Worm (Caenorhabditis elegans) whole organism, L1 larva: ENCODE data around the gene T22B2.1.
A peak's percentile ranks its signal among the peaks of the same experiment; 100 is the strongest.

Experiments used
- aly-2 ChIP-seq: fragments of 150-350 bp; optimal IDR thresholded peaks from 2 replicates; lab custom pipeline; 2014; ENCODE audit warnings: missing biosample characterization, missing genetic modification characterization
- dpl-1 ChIP-seq, 3 experiments: fragments of 150-350 bp in 2 of 3; sonication (generic microtip) in 1 of 3; optimal IDR thresholded peaks; 2 replicates each; lab custom pipeline; 2014 to 2017; ENCODE audit warnings: missing biosample characterization in 3 of 3, missing genetic modification characterization in 3 of 3, missing genetic modification reagents in 3 of 3
- dsc-1 ChIP-seq: sonication (generic microtip); optimal IDR thresholded peaks from 2 replicates; lab custom pipeline; 2016; ENCODE audit warnings: mild to moderate bottlenecking, missing genetic modification characterization, missing compliant biosample characterization
- egl-13 ChIP-seq: sonication (generic microtip); optimal IDR thresholded peaks from 2 replicates; lab custom pipeline; 2016; ENCODE audit warnings: missing genotype, missing genetic modification reagents, missing genetic modification characterization, missing compliant biosample characterization
- fkh-10 ChIP-seq: sonication (generic microtip); optimal IDR thresholded peaks from 2 replicates; lab custom pipeline; 2017; ENCODE audit warnings: missing biosample characterization, missing genetic modification reagents, missing genetic modification characterization
- fkh-4 ChIP-seq: sonication (generic microtip); optimal IDR thresholded peaks from 2 replicates; lab custom pipeline; 2016; ENCODE audit warnings: missing compliant biosample characterization, missing genetic modification characterization, borderline replicate concordance
- hpl-2 ChIP-seq: fragments of 150-350 bp; optimal IDR thresholded peaks from 2 replicates; lab custom pipeline; 2014; ENCODE audit warnings: missing biosample characterization, missing genetic modification reagents, missing genetic modification characterization
- irx-1 ChIP-seq: sonication (generic microtip); optimal IDR thresholded peaks from 2 replicates; lab custom pipeline; 2016; ENCODE audit warnings: missing genetic modification characterization, missing compliant biosample characterization
- isw-1 ChIP-seq: fragments of 200-800 bp; sonication (Bioruptor generic); IDR thresholded peaks from 2 replicates; pipeline ENCODE4 v1.3.6; 2022; ENCODE audit warnings: missing genetic modification characterization, missing compliant biosample characterization
- jun-1 ChIP-seq: fragments of 150-350 bp; optimal IDR thresholded peaks from 2 replicates; lab custom pipeline; 2014; ENCODE audit warnings: missing biosample characterization, missing genetic modification reagents, missing genetic modification characterization
- lin-14 ChIP-seq: fragments of 200-800 bp; sonication (Bioruptor generic); optimal IDR thresholded peaks from 2 replicates; lab custom pipeline; 2018; ENCODE audit warnings: mild to moderate bottlenecking, missing genetic modification characterization, moderate library complexity, missing compliant biosample characterization
- lin-35 ChIP-seq, 2 experiments: fragments of 150-350 bp; optimal IDR thresholded peaks; 2 replicates each; lab custom pipeline; 2014; ENCODE audit warnings: missing biosample characterization in 2 of 2, missing genetic modification characterization in 2 of 2, missing genetic modification reagents in 2 of 2
- lsy-2 ChIP-seq, 2 experiments: fragments of 150-350 bp; optimal IDR thresholded peaks; 2 replicates each; lab custom pipeline; 2014; ENCODE audit warnings: missing biosample characterization in 2 of 2, missing genetic modification characterization in 2 of 2
- mdl-1 ChIP-seq, 2 experiments: fragments of 150-350 bp; optimal IDR thresholded peaks; 2 replicates each; lab custom pipeline; 2014 to 2017; ENCODE audit warnings: missing biosample characterization in 2 of 2, missing genetic modification characterization in 2 of 2, inconsistent platforms in 1 of 2
- mep-1 ChIP-seq: fragments of 150-350 bp; optimal IDR thresholded peaks from 2 replicates; lab custom pipeline; 2014; ENCODE audit warnings: missing biosample characterization, missing genetic modification characterization
- nhr-19 ChIP-seq: fragments of 200-800 bp; sonication (Bioruptor generic); conservative IDR thresholded peaks from 2 replicates; pipeline ENCODE4 v1.3.6; 2022; ENCODE audit warnings: missing genetic modification characterization, missing compliant biosample characterization
- nhr-237 ChIP-seq: fragments of 150-350 bp; optimal IDR thresholded peaks from 2 replicates; lab custom pipeline; 2014; ENCODE audit warnings: missing biosample characterization, missing genetic modification characterization
- nhr-28 ChIP-seq: fragments of 150-350 bp; optimal IDR thresholded peaks from 2 replicates; lab custom pipeline; 2014; ENCODE audit warnings: missing biosample characterization, missing genetic modification characterization
- nhr-71 ChIP-seq: sonication (generic microtip); optimal IDR thresholded peaks from 2 replicates; lab custom pipeline; 2016; ENCODE audit warnings: mild to moderate bottlenecking, missing genetic modification characterization, moderate library complexity, missing compliant biosample characterization
- nhr-76 ChIP-seq: sonication (generic microtip); optimal IDR thresholded peaks from 2 replicates; lab custom pipeline; 2017; ENCODE audit warnings: missing biosample characterization, missing genetic modification characterization
- nhr-77 ChIP-seq: fragments of 150-350 bp; optimal IDR thresholded peaks from 2 replicates; lab custom pipeline; 2014; ENCODE audit warnings: missing biosample characterization, missing genetic modification characterization
- pag-3 ChIP-seq: sonication (generic microtip); optimal IDR thresholded peaks from 2 replicates; lab custom pipeline; 2017; ENCODE audit warnings: missing genetic modification characterization, mild to moderate bottlenecking, missing compliant biosample characterization, antibody characterized with exemption, borderline replicate concordance; ENCODE audit not compliant: insufficient read depth
- rnt-1 ChIP-seq: sonication (generic microtip); optimal IDR thresholded peaks from 2 replicates; lab custom pipeline; 2016; ENCODE audit warnings: mild to moderate bottlenecking, missing genetic modification characterization, moderate library complexity, missing compliant biosample characterization
- snu-23 ChIP-seq: sonication (generic microtip); optimal IDR thresholded peaks from 2 replicates; lab custom pipeline; 2016; ENCODE audit warnings: missing genetic modification characterization, missing compliant biosample characterization
- sox-4 ChIP-seq: sonication (generic microtip); optimal IDR thresholded peaks from 2 replicates; lab custom pipeline; 2016; ENCODE audit warnings: missing genetic modification characterization, missing compliant biosample characterization
- sptf-1 ChIP-seq: fragments of 150-350 bp; optimal IDR thresholded peaks from 2 replicates; lab custom pipeline; 2014; ENCODE audit warnings: missing biosample characterization, missing genetic modification characterization
- swsn-7 ChIP-seq: sonication (generic microtip); optimal IDR thresholded peaks from 2 replicates; lab custom pipeline; 2016; ENCODE audit warnings: missing genetic modification characterization, missing compliant biosample characterization
- tbx-2 ChIP-seq: sonication (generic microtip); optimal IDR thresholded peaks from 2 replicates; lab custom pipeline; 2016; ENCODE audit warnings: missing genetic modification characterization, missing compliant biosample characterization
- unc-130 ChIP-seq: fragments of 150-350 bp; optimal IDR thresholded peaks from 2 replicates; lab custom pipeline; 2017; ENCODE audit warnings: missing biosample characterization, missing genetic modification characterization, inconsistent platforms
- unc-30 ChIP-seq: sonication (generic microtip); optimal IDR thresholded peaks from 2 replicates; lab custom pipeline; 2017; ENCODE audit warnings: missing biosample characterization, missing genetic modification characterization
- unc-62 ChIP-seq: fragments of 150-350 bp; optimal IDR thresholded peaks from 2 replicates; lab custom pipeline; 2014; ENCODE audit warnings: missing biosample characterization, missing genetic modification reagents, missing genetic modification characterization
- unc-86 ChIP-seq: sonication (generic microtip); optimal IDR thresholded peaks from 2 replicates; lab custom pipeline; 2016; ENCODE audit warnings: missing genetic modification characterization, missing compliant biosample characterization
- zag-1 ChIP-seq: fragments of 150-350 bp; optimal IDR thresholded peaks from 2 replicates; lab custom pipeline; 2014; ENCODE audit warnings: missing biosample characterization, missing genetic modification characterization

T22B2.1 gene

DNA sequence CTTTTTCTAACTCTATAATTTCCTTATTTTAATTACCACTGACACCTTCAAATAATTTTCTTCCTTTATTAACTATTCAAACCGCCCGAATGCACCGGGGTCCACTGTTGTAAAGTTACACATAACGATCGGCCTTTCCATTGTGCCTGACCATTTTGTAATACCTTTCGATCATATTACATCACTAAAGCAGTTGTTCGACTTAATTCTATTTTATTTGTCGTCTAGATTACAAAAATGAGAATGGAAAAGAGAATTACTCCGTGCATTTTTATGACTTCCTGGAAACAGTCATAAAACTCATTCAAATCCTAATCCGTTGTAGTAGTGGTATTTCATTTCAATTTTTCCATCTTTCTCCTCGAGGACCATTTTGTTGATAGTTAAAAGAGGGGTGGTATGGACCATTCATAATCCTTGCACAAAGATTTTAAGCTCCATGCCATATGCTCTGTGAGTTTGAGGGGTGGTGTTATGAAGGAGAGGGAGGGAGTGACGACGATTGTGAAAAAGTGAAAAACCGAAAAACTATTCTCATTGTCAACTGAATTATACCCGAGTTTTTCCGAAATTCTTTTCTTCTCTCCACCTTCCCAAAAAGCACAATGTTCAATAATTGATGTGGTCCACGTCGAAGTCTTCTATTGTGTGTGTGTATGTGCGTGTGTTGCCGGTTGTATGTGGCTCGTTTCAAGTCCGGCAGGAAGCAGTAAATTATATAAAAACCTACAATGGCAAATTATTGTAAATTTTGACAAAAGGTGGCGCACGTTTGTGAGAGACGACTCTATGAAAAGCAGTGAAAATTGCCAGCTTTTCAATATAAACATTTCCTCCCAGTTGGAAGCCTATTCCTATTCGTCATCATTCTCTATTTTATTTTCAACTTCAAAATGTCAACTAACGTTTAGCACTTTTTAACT is 27.4 kb upstream of the T22B2.1 start (continued):
- no peak for TF ChIP-seq dpl-1 (GFP tag; optimal IDR thresholded peaks at IDR 0.05; lab: Kevin White, UChicago)
- TF ChIP-seq unc-30, result peak; percentile 63
- no peak for TF ChIP-seq nhr-76 (tag; lab: Kevin White, UChicago)
- TF ChIP-seq fkh-10 (GFP tag; lab: Kevin White, UChicago), result no peak
- no peak for TF ChIP-seq nhr-237 (tag; lab: Kevin White, UChicago)
- no peak for TF ChIP-seq nhr-19 (GFP tag; lab: Robert Waterston, UW)
- peak; percentile 4 for TF ChIP-seq rnt-1 (tag; lab: Kevin White, UChicago)
- TF ChIP-seq isw-1 (GFP tag; lab: Robert Waterston, UW), result no peak
- TF ChIP-seq, all 84 proteins: peak for 5

DNA sequence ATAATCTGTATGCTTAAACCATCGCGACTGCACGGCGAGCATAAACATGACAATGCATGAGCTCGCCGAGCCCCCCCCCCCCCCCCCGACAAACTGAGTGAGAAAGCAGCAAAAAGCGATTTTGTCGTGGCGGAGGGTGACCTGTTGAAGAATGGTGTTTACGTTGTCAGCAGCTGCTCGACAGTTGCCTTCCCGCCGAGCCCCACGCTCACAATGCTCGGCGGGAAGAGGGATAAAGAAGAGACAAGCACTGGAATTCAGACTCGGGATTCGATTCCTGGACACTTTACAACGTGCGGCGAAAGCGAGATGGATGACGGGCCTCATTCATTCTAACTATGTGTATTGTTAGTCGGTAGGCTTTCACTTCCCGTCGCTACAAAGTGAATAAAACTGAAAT is 25.2 kb upstream of the T22B2.1 start:
- TF ChIP-seq dpl-1 (GFP tag; optimal IDR thresholded peaks at IDR 0.05; lab: Kevin White, UChicago), result no peak
- TF ChIP-seq zag-1 (tag; lab: Kevin White, UChicago), result no peak
- TF ChIP-seq sptf-1 (tag; lab: Kevin White, UChicago), result no peak
- TF ChIP-seq tbx-2 (tag; lab: Kevin White, UChicago), result no peak
- TF ChIP-seq unc-130 (tag; lab: Kevin White, UChicago), result peak; percentile 13
- peak in 1 of 2 experiments; percentile 26 for TF ChIP-seq lsy-2 (tag; optimal IDR thresholded peaks at IDR 0.05; lab: Kevin White, UChicago)
- peak; percentile 1 for TF ChIP-seq swsn-7
- TF ChIP-seq snu-23 (GFP tag; lab: Kevin White, UChicago), result peak; percentile 34
- no peak for TF ChIP-seq hpl-2 (GFP tag; lab: Kevin White, UChicago)
- no peak for TF ChIP-seq aly-2 (tag; lab: Kevin White, UChicago)
- TF ChIP-seq nhr-19 (GFP tag; lab: Robert Waterston, UW), result peak; percentile 53
- TF ChIP-seq nhr-28 (tag; lab: Kevin White, UChicago), result no peak
- TF ChIP-seq egl-13 (tag; lab: Kevin White, UChicago), result no peak
- TF ChIP-seq sox-4 (tag; lab: Kevin White, UChicago), result no peak
- no peak for TF ChIP-seq nhr-237 (tag; lab: Kevin White, UChicago)
- peak; percentile 62 for TF ChIP-seq lin-14 (GFP tag; lab: Kevin White, UChicago)
- TF ChIP-seq nhr-71 (tag; lab: Kevin White, UChicago), result peak; percentile 65
- TF ChIP-seq rnt-1 (tag; lab: Kevin White, UChicago), result peak; percentile 82

ce11 chrX:3901389-3901788 is 24.5 kb upstream of the T22B2.1 start:
- peak; percentile 35 for TF ChIP-seq lin-14 (GFP tag; lab: Kevin White, UChicago)
- TF ChIP-seq unc-86 (tag; lab: Kevin White, UChicago), result no peak
- peak; percentile 96 for TF ChIP-seq fkh-10 (GFP tag; lab: Kevin White, UChicago)

DNA sequence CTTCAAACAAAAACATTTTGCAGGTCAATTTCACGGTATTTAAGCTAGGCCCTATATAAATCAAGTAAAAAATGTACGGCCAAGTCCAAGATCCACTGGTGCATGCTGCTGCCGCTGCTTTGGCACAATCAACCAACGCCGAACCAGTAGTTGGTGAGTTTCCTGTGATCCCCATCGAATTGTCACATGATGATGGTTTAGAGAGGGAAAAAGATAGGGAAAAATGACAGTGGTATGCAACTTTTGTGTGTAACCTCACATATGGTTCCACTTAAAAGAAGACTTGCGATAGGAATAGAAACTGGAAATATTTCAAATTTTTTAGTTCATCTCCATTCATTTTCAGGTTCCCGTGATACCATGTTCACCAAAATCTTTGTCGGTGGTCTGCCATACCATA is 21.3 kb upstream of the T22B2.1 start, which contains the start of gene sup-12:
Gene sup-12, plus strand, starts transcription at position 17 of the 400 bp plus-strand sequence.
- TF ChIP-seq snu-23 (GFP tag; lab: Kevin White, UChicago), result no peak
- TF ChIP-seq jun-1 (tag; lab: Kevin White, UChicago), result no peak
- TF ChIP-seq dsc-1 (tag; lab: Kevin White, UChicago), result peak; percentile 85
- no peak for TF ChIP-seq nhr-77 (tag; lab: Kevin White, UChicago)
- no peak for TF ChIP-seq unc-62
- TF ChIP-seq fkh-4, result peak; percentile 31

ce11 chrX:3911280-3911679 is 14.6 kb upstream of the T22B2.1 start, which contains the start of gene T22B2.5:
T22B2.5 (minus strand) TSS chrX:3911380.
- TF ChIP-seq mep-1 (tag; lab: Kevin White, UChicago) (no peak), mdl-1 (tag; optimal IDR thresholded peaks at IDR 0.05; lab: Kevin White, UChicago) (no peak), pag-3 (tag; lab: Kevin White, UChicago) (no peak), isw-1 (GFP tag; lab: Robert Waterston, UW) (no peak), irx-1 (tag; lab: Kevin White, UChicago) (no peak), lin-35 (GFP tag; optimal IDR thresholded peaks at IDR 0.05; lab: Kevin White, UChicago) (no peak), unc-86 (tag; lab: Kevin White, UChicago) (no peak), nhr-19 (GFP tag; lab: Robert Waterston, UW) (no peak)
